Worm (Caenorhabditis elegans): Measurements from ENCODE around the gene Y53F4B.27.

DNA sequence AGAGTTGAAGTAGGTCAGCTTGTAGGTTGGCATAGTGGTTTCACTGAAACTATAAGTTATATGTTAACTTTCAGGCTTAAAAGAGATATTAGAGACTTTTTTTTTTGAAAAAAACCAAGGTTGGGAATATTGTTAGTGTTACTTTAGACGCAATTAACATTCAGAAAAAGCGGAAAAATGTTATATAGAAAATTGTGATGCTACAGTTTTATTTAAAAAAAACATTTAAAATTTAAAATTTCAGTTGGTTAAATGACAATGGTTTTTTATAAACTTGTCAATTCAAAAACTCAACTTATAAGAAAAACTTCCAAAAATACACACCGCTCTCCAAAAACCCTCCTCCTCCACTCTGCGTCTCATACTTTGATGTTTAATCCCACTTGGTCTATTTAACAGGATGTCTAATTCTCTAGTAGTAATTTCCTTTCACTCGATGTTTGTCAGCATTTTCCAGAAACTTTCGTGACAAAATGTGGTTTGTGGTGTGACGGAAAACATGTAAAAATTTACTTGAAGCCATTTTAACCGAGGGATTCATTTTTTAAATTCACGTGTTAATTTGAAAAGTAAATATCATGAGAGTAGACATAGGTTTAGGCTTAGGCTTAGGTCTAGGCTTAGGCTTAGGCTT is 29.3 kb downstream of the Y53F4B.27 start, which contains the start of gene gst-31:
- TF ChIP-seq pag-3 (tag; optimal IDR thresholded peaks at IDR 0.05; ENCODE audit: borderline replicate concordance) (no peak), ceh-31 (tag; optimal IDR thresholded peaks at IDR 0.05) (no peak), unc-55 (GFP tag; optimal IDR thresholded peaks at IDR 0.05) (no peak), syd-9 (tag; optimal IDR thresholded peaks at IDR 0.05) (no peak), unc-86 (tag; optimal IDR thresholded peaks at IDR 0.05) (no peak)
